Worm (Caenorhabditis elegans) whole organism, dauer: ENCODE results near the gene tif-1A.

Experiments used
- unc-62 ChIP-seq: sonication (generic microtip); optimal IDR thresholded peaks from 2 replicates; lab custom pipeline; 2017; ENCODE audit warnings: missing biosample characterization, missing genetic modification reagents, missing genetic modification characterization

The tif-1A gene

ce11 chrIII:4004064-4004580 is at the start of gene tif-1A:
tif-1A (minus strand) TSS chrIII:4004114.
- TF ChIP-seq unc-62 (GFP tag; lab: Kevin White, UChicago): no peak

DNA sequence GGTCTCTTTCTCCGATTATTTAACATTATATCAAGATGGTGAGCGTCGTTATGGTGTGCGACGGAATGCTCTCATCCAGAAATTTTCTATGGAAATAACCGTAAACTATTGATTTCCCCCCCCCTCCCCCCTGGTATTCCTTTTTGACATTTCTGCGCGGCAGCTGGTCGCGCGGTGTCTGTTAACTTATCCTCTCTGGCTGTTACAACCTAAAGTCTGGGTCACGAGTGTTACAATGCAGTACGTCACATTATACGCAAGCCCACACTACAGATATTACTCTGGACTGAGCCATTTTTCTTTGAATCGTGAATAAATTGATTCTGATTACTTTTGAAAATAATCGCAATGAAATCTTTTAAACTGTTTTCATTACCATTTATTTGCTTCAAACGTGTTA is 45.2 kb upstream of the tif-1A start:
- no peak for TF ChIP-seq unc-62 (GFP tag; lab: Kevin White, UChicago)

DNA sequence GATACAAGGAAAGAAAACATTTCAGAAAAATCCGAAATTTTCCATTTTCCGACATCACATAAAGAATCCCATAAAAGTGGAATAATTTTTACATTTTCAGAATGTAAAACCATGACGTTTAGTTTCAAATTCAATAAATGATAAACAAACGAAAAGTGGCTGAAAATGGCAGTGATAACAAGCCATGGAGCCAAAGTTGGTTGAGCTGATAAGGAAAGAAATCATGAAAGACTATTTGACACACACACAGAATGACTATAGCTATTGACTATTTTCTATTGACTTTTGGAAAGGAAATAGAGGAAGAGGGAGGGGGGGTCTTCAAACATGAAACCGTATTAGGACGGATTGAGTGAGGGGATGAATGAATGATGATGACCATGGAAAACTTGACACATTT is 35.9 kb upstream of the tif-1A start:
- no peak for TF ChIP-seq unc-62 (GFP tag; lab: Kevin White, UChicago)

ce11 chrIII:4037332-4037731 is 33.4 kb upstream of the tif-1A start:
- TF ChIP-seq unc-62 (GFP tag; lab: Kevin White, UChicago): no peak

DNA sequence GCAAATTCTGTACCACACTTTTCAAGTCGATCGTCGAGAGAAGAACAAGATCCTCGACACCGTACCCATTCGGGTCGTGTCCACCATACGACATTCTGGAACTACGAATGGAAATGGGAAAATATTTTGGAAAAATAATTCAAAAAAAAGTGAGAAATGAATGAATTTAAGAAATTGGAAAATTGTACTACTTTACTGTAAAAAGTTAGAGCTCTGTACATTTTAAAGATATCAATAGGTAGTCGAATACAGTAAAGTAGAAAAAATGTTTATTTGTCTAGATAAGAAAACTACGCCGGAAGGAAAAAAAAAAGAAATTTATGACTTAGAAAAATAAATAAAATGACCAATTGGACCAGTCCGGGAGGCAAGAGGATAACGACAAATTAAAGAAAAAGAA is 32.8 kb upstream of the tif-1A start, which contains the start of gene hum-5:
Gene hum-5, minus strand, starts transcription at position 101 of the 400 bp plus-strand sequence.
- TF ChIP-seq unc-62 (GFP tag; lab: Kevin White, UChicago): no peak

DNA sequence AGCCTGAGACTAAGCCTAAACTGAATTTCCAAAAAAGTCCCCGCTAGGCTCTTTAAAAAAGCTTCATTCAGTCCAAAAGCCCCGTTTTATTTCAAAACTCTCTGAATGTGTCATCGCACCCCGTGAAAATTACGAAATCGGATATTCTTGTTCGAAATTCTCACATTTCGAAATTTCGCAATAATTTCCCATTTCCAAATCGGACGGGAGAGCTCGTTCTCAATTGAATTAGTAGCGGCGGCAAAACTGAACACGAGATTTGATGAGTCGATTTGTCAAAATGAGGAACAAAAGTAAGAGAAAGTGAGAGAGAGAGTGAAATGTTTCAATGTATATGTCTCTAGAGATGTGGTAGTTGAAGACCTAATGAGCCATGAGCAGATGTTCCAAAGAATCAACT is 31.1 kb upstream of the tif-1A start:
- TF ChIP-seq unc-62 (GFP tag; lab: Kevin White, UChicago): no peak

ce11 chrIII:4030839-4031238 is 26.9 kb upstream of the tif-1A start:
- TF ChIP-seq unc-62 (GFP tag; lab: Kevin White, UChicago): no peak

DNA sequence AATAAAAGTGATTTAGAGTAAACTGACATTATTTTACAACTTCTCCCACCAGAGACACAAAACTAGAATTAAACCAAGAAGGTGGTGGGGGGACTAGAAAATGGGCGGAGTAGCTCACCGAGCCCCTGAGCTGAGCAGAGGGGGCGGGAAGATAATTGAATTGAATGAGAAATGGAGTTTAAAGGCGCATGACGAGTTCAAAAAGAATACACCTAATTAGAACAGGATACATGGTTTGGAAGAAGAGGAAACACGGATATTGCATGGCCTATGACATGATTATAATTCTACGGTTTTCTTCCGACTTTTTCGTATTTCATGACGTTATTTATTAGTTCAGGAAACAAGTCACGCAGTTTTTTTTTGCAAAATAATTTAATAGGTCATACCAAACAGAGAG is 24.1 kb upstream of the tif-1A start, which contains the start of gene T02C12.5:
Gene T02C12.5, minus strand, starts transcription at position 101 of the 400 bp plus-strand sequence.
- no peak for TF ChIP-seq unc-62 (GFP tag; lab: Kevin White, UChicago)

DNA sequence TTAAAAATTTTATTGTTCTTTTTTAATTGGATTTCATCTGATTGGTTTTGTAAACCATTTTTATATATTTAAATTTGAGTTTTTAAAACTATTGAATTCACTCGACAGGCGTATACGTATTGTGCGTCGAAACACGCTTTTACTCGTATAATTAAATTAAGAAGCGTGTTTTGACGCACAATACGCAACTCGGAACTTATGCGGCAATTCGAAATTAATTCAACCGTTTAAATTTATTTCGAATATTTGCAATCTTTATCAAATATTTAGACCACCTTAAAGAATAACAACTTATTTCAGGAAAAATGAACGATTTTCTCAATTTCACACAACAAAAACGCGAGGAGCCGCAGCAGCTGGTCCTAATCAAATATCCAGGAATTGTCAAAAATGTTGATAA is 18.0 kb upstream of the tif-1A start, which contains the start of gene tftc-5:
Gene tftc-5, plus strand, starts transcription at position 301 of the 400 bp plus-strand sequence.
- TF ChIP-seq unc-62 (GFP tag; lab: Kevin White, UChicago): no peak

- no peak for TF ChIP-seq unc-62 (GFP tag; lab: Kevin White, UChicago)
These were observed 15.9 kb upstream of the tif-1A start, which contains the start of gene snpc-3.4 for ce11 chrIII:4019801-4020200. snpc-3.4 (plus strand) TSS chrIII:4020037.

DNA sequence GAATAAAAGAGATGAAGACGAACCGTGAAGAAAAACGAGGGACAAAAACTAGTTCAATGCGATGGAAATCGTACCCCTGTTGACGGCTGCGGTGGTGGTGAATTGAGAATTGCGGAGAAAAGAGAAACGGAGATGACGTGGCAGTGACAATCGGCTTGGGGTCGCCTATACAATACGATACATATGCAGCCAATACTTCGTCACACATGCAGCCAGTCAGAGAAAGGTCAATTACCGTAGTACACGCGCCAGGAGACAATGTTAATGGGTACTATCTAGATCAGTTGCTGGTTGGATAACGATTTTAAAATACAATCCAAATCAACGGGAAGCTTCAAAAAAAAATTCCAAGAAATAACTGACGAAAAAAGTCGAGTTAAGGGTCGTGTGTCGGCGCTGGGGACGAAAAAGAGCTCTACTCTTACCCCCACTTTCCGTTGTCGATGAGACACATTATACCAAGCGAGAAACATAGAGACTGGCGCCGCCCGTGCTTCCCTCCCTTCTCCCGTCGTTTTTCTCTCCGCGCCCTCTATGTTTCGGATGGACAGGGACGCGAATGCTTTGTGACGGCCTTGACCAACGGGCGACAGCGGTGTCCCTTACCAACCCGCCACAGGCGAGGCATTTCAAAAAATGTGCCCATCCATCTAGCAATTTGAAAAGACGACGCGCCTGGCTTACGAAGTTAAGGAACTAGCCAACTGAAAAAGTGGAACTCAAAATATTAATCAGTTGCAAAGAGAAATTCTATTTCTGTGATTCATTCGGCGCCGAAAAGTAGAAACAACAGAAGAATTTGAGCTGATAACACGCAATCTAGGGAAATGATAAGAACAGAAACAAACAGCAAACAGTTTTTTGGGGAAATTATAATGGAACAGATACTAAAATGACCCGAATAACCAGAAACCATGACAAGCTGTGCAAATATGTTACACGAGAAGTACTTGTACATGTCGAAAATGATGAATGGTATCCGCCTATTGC is 15.0 kb upstream of the tif-1A start:
- no peak for TF ChIP-seq unc-62 (GFP tag; lab: Kevin White, UChicago)

- TF ChIP-seq unc-62 (GFP tag; lab: Kevin White, UChicago): no peak
These were observed 14.2 kb upstream of the tif-1A start for ce11 chrIII:4018095-4018498.

ce11 chrIII:4017527-4017926 is 13.6 kb upstream of the tif-1A start, which contains the start of gene tbb-2:
tbb-2 (minus strand) TSS chrIII:4017627.
- no peak for TF ChIP-seq unc-62 (GFP tag; lab: Kevin White, UChicago)

ce11 chrIII:4015382-4015986 is 11.6 kb upstream of the tif-1A start:
- TF ChIP-seq unc-62 (GFP tag; lab: Kevin White, UChicago): no peak

- no peak for TF ChIP-seq unc-62 (GFP tag; lab: Kevin White, UChicago)
These were observed 9.1 kb upstream of the tif-1A start for ce11 chrIII:4013061-4013460.

ce11 chrIII:4012036-4012435 is 8.1 kb upstream of the tif-1A start, which contains the start of gene C36E8.4:
C36E8.4 (plus strand) TSS chrIII:4012336.
- no peak for TF ChIP-seq unc-62 (GFP tag; lab: Kevin White, UChicago)
